Fruit fly (Drosophila melanogaster) whole organism, wandering third instar larva: ENCODE data around the gene ry.

Experiments
- Abd-B ChIP-seq: fragments of >200 bp; optimal IDR thresholded peaks from 2 replicates; lab custom pipeline; 2017; ENCODE audit warnings: missing biosample characterization, missing genetic modification characterization
- CG32264 ChIP-seq: fragments of 200-800 bp; sonication (Bioruptor generic); optimal IDR thresholded peaks from 2 replicates; lab custom pipeline; 2016; ENCODE audit warnings: missing biosample characterization, missing genetic modification characterization
- CG9705 ChIP-seq: fragments of 200-800 bp; sonication (Bioruptor generic); optimal IDR thresholded peaks from 2 replicates; lab custom pipeline; 2018; ENCODE audit warnings: missing biosample characterization, mild to moderate bottlenecking, missing genetic modification characterization
- CrebA ChIP-seq: fragments of 200-800 bp; sonication (Bioruptor generic); optimal IDR thresholded peaks from 2 replicates; lab custom pipeline; 2016; ENCODE audit warnings: missing biosample characterization, mild to moderate bottlenecking, missing genetic modification characterization, borderline replicate concordance
- Dfd ChIP-seq: fragments of >200 bp; optimal IDR thresholded peaks from 2 replicates; lab custom pipeline; 2017; ENCODE audit warnings: missing biosample characterization, missing genetic modification characterization
- Dif ChIP-seq: fragments of 200-275, 200-300 bp; sonication (Bioruptor generic); optimal IDR thresholded peaks from 2 replicates; lab custom pipeline; 2018; ENCODE audit warnings: missing biosample characterization, missing genetic modification characterization; ENCODE audit not compliant: partially characterized antibody
- GATAd ChIP-seq: sonication (Bioruptor generic); optimal IDR thresholded peaks from 2 replicates; lab custom pipeline; 2016; ENCODE audit warnings: missing biosample characterization, missing genetic modification characterization
- HLH106 ChIP-seq: fragments of 200-800 bp; optimal IDR thresholded peaks from 3 replicates; lab custom pipeline; 2019; ENCODE audit warnings: missing biosample characterization, mild to moderate bottlenecking, missing genetic modification characterization, moderate library complexity
- Hnf4 ChIP-seq: fragments of 200-800 bp; sonication (Bioruptor generic); optimal IDR thresholded peaks from 2 replicates; lab custom pipeline; 2016; ENCODE audit warnings: missing biosample characterization, mild to moderate bottlenecking, missing genetic modification characterization
- Hr78 ChIP-seq: fragments of >200 bp; optimal IDR thresholded peaks from 2 replicates; lab custom pipeline; 2017; ENCODE audit warnings: missing biosample characterization, missing genetic modification characterization
- Hr83 ChIP-seq: fragments of 200-300 bp; sonication (Bioruptor generic); optimal IDR thresholded peaks from 2 replicates; lab custom pipeline; 2016; ENCODE audit warnings: missing biosample characterization, mild to moderate bottlenecking, missing genetic modification characterization, moderate library complexity; ENCODE audit not compliant: poor library complexity, severe bottlenecking
- Jra ChIP-seq: sonication (Bioruptor generic); optimal IDR thresholded peaks from 2 replicates; lab custom pipeline; 2016; ENCODE audit warnings: missing biosample characterization, missing genetic modification characterization
- Mio ChIP-seq: sonication (Bioruptor generic); optimal IDR thresholded peaks from 2 replicates; lab custom pipeline; 2016; ENCODE audit warnings: missing biosample characterization, missing genetic modification characterization
- Myc ChIP-seq: fragments of >200 bp; optimal IDR thresholded peaks from 2 replicates; lab custom pipeline; 2017
- N ChIP-seq: fragments of >200 bp; optimal IDR thresholded peaks from 2 replicates; lab custom pipeline; 2018; ENCODE audit warnings: missing biosample characterization, missing external identifiers, missing genetic modification characterization
- OdsH ChIP-seq: fragments of 200-800 bp; sonication (Bioruptor generic); optimal IDR thresholded peaks from 2 replicates; lab custom pipeline; 2016; ENCODE audit warnings: missing biosample characterization, mild to moderate bottlenecking, missing genetic modification characterization
- Rel ChIP-seq, 2 experiments: fragments of 200-800 bp; sonication (Bioruptor generic) in 1 of 2; optimal IDR thresholded peaks; 2 replicates in 1 of 2; 3 replicates in 1 of 2; lab custom pipeline; 2016 to 2019; ENCODE audit warnings: mild to moderate bottlenecking in 2 of 2, missing biosample characterization in 2 of 2, missing genetic modification characterization in 2 of 2, moderate library complexity in 1 of 2
- Sp1 ChIP-seq: fragments of 200-800 bp; sonication (Bioruptor generic); optimal IDR thresholded peaks from 3 replicates; lab custom pipeline; 2019; ENCODE audit warnings: missing biosample characterization, mild to moderate bottlenecking, missing genetic modification characterization, moderate library complexity
- Vsx2 ChIP-seq: fragments of 200-300, 225-300 bp; sonication (Bioruptor generic); optimal IDR thresholded peaks from 2 replicates; lab custom pipeline; 2018; ENCODE audit warnings: missing biosample characterization, missing genetic modification characterization; ENCODE audit not compliant: partially characterized antibody
- br ChIP-seq: fragments of 200-800 bp; sonication (Bioruptor generic); optimal IDR thresholded peaks from 2 replicates; lab custom pipeline; 2016; ENCODE audit warnings: missing biosample characterization, missing genetic modification characterization
- brk ChIP-seq: fragments of 200-800 bp; sonication (Bioruptor generic); optimal IDR thresholded peaks from 2 replicates; lab custom pipeline; 2016; ENCODE audit warnings: missing biosample characterization, mild to moderate bottlenecking, missing genetic modification characterization
- dl ChIP-seq, 2 experiments: fragments of 175-275, 200-275 bp in 1 of 2; fragments of 200-275 bp in 1 of 2; sonication (Bioruptor generic); optimal IDR thresholded peaks; lab custom pipeline; 2018; ENCODE audit warnings: mild to moderate bottlenecking in 2 of 2, missing biosample characterization in 2 of 2, missing genetic modification characterization in 2 of 2, moderate library complexity in 2 of 2; ENCODE audit not compliant: partially characterized antibody in 2 of 2, insufficient read depth in 1 of 2
- dmrt93B ChIP-seq: fragments of 200-800 bp; sonication (Bioruptor generic); optimal IDR thresholded peaks from 2 replicates; lab custom pipeline; 2018; ENCODE audit warnings: missing biosample characterization, mild to moderate bottlenecking, missing genetic modification characterization
- dsf ChIP-seq: sonication (Bioruptor generic); optimal IDR thresholded peaks from 2 replicates; lab custom pipeline; 2016; ENCODE audit warnings: missing biosample characterization, missing genetic modification characterization, borderline replicate concordance
- ey ChIP-seq: fragments of 200-800 bp; sonication (Bioruptor generic); optimal IDR thresholded peaks from 2 replicates; lab custom pipeline; 2016; ENCODE audit warnings: missing biosample characterization, missing genetic modification characterization
- foxo ChIP-seq, 2 experiments: fragments of 200-800 bp; sonication (Bioruptor generic); optimal IDR thresholded peaks; 2 replicates in 1 of 2; 3 replicates in 1 of 2; lab custom pipeline; 2016 to 2017; ENCODE audit warnings: missing biosample characterization in 2 of 2, missing genetic modification characterization in 2 of 2
- fru ChIP-seq: fragments of 200-800 bp; sonication (Bioruptor generic); optimal IDR thresholded peaks from 3 replicates; lab custom pipeline; 2016; ENCODE audit warnings: missing biosample characterization, mild to moderate bottlenecking, missing genetic modification characterization
- h ChIP-seq: fragments of 200-800 bp; sonication (Bioruptor generic); optimal IDR thresholded peaks from 3 replicates; lab custom pipeline; 2016; ENCODE audit warnings: missing biosample characterization, mild to moderate bottlenecking, missing genetic modification characterization
- jim ChIP-seq: fragments of 175-275, 200-325 bp; sonication (Bioruptor generic); optimal IDR thresholded peaks from 2 replicates; lab custom pipeline; 2016; ENCODE audit warnings: missing biosample characterization, mild to moderate bottlenecking, missing genetic modification characterization
- lola ChIP-seq: fragments of >200 bp; optimal IDR thresholded peaks from 2 replicates; lab custom pipeline; 2017; ENCODE audit warnings: missing biosample characterization, missing genetic modification characterization
- pan ChIP-seq: fragments of >200 bp; optimal IDR thresholded peaks from 2 replicates; lab custom pipeline; 2017
- psq ChIP-seq: fragments of 200-800 bp; sonication (Bioruptor generic); optimal IDR thresholded peaks from 3 replicates; lab custom pipeline; 2017; ENCODE audit warnings: missing biosample characterization, mild to moderate bottlenecking, missing genetic modification characterization, moderate library complexity
- rgr ChIP-seq: fragments of 200-800 bp; sonication (Bioruptor generic); optimal IDR thresholded peaks from 3 replicates; lab custom pipeline; 2016; ENCODE audit warnings: missing biosample characterization, mild to moderate bottlenecking, missing genetic modification characterization
- sage ChIP-seq: fragments of 200-800 bp; sonication (Bioruptor generic); optimal IDR thresholded peaks from 2 replicates; lab custom pipeline; 2016; ENCODE audit warnings: missing biosample characterization, mild to moderate bottlenecking, missing genetic modification characterization
- sv ChIP-seq: fragments of 200-800 bp; sonication (Bioruptor generic); optimal IDR thresholded peaks from 3 replicates; lab custom pipeline; 2016; ENCODE audit warnings: missing biosample characterization, missing genetic modification characterization
- tai ChIP-seq: sonication (Bioruptor generic); optimal IDR thresholded peaks from 2 replicates; lab custom pipeline; 2016; ENCODE audit warnings: missing biosample characterization, missing genetic modification characterization
- usp ChIP-seq: fragments of >200 bp; optimal IDR thresholded peaks from 2 replicates; lab custom pipeline; 2017; ENCODE audit warnings: missing biosample characterization, missing genetic modification characterization
- woc ChIP-seq: sonication (Bioruptor generic); optimal IDR thresholded peaks from 2 replicates; lab custom pipeline; 2016; ENCODE audit warnings: missing biosample characterization, mild to moderate bottlenecking, missing genetic modification characterization

Gene ry

dm6 chr3R:13038075-13038474, 5.7 kb downstream of the ry start, which contains the start of gene CG11668:
TSS of gene CG11668 (plus strand) at chr3R:13038375.
- TF ChIP-seq CG9705 (GFP tag; lab: Kevin White, UChicago) (no peak), dmrt93B (no peak), N (GFP tag; lab: Kevin White, UChicago) (no peak), jim (GFP tag; lab: Kevin White, UChicago) (no peak), Hr83 (GFP tag; lab: Kevin White, UChicago) (no peak)

- TF ChIP-seq Mio (GFP tag; lab: Kevin White, UChicago) (no peak), brk (GFP tag; lab: Kevin White, UChicago) (no peak), jim (GFP tag; lab: Kevin White, UChicago) (peak; percentile 82), Hr83 (GFP tag; lab: Kevin White, UChicago) (no peak), CG9705 (GFP tag; lab: Kevin White, UChicago) (no peak), N (GFP tag; lab: Kevin White, UChicago) (no peak), dmrt93B (no peak), tai (no peak), CG32264 (GFP tag; lab: Kevin White, UChicago) (no peak), Abd-B (no peak), psq (GFP tag; lab: Kevin White, UChicago) (no peak), Dfd (no peak), GATAd (no peak), HLH106 (tag; lab: Kevin White, UChicago) (peak; percentile 21), Hr78 (GFP tag; lab: Kevin White, UChicago) (no peak), rgr (GFP tag; lab: Kevin White, UChicago) (no peak), OdsH (GFP tag; lab: Kevin White, UChicago) (no peak), usp (no peak), pan (lab: Kevin White, UChicago) (no peak), Sp1 (GFP tag; lab: Kevin White, UChicago) (no peak), woc (no peak), Rel (GFP tag; optimal IDR thresholded peaks at IDR 0.05; lab: Kevin White, UChicago) (no peak), Rel (tag; optimal IDR thresholded peaks at IDR 0.05; lab: Kevin White, UChicago) (peak; percentile 92), sv (GFP tag; lab: Kevin White, UChicago) (no peak), Myc (lab: Kevin White, UChicago) (no peak), fru (GFP tag; lab: Kevin White, UChicago) (peak; percentile 25), br (peak; percentile 29), foxo (GFP tag; optimal IDR thresholded peaks at IDR 0.05; lab: Kevin White, UChicago) (no peak), dl (GFP tag; optimal IDR thresholded peaks at IDR 0.05; lab: Kevin White, UChicago; ENCODE audit: insufficient read depth in 1 of 2, partially characterized antibody in 2 of 2) (no peak), lola (no peak), Dif (GFP tag; lab: Kevin White, UChicago) (no peak), Hnf4 (GFP tag; lab: Kevin White, UChicago) (no peak), dsf (GFP tag; lab: Kevin White, UChicago) (no peak), Jra (GFP tag; lab: Kevin White, UChicago) (no peak), h (peak; percentile 35), CrebA (GFP tag; lab: Kevin White, UChicago) (no peak), sage (no peak), Vsx2 (GFP tag; lab: Kevin White, UChicago) (no peak), ey (GFP tag; lab: Kevin White, UChicago) (peak; percentile 23)
- TF ChIP-seq, all 38 proteins: peak for 7
Measured at dm6 chr3R:13039037-13039583, 6.8 kb downstream of the ry start.

dm6 chr3R:13041750-13042149, 9.4 kb downstream of the ry start, which contains the start of gene CG11670:
TSS of gene CG11670 (plus strand) at chr3R:13042050.
- no peak for TF ChIP-seq psq (GFP tag; lab: Kevin White, UChicago)
- no peak for TF ChIP-seq br
- TF ChIP-seq dmrt93B = no peak
- TF ChIP-seq dl (GFP tag; optimal IDR thresholded peaks at IDR 0.05; lab: Kevin White, UChicago; ENCODE audit: insufficient read depth in 1 of 2, partially characterized antibody in 2 of 2) = no peak
- no peak for TF ChIP-seq Hr78 (GFP tag; lab: Kevin White, UChicago)
- no peak for TF ChIP-seq dsf (GFP tag; lab: Kevin White, UChicago)
- TF ChIP-seq pan (lab: Kevin White, UChicago) = no peak
- no peak for TF ChIP-seq Vsx2 (GFP tag; lab: Kevin White, UChicago)
- TF ChIP-seq Dfd = no peak
- no peak for TF ChIP-seq CrebA (GFP tag; lab: Kevin White, UChicago)
- TF ChIP-seq CG9705 (GFP tag; lab: Kevin White, UChicago) = no peak
- TF ChIP-seq Myc (lab: Kevin White, UChicago) = no peak
- no peak for TF ChIP-seq Sp1 (GFP tag; lab: Kevin White, UChicago)
- TF ChIP-seq Abd-B = no peak
- TF ChIP-seq lola = no peak
- no peak for TF ChIP-seq fru (GFP tag; lab: Kevin White, UChicago)
- TF ChIP-seq HLH106 (tag; lab: Kevin White, UChicago) = no peak
- TF ChIP-seq N (GFP tag; lab: Kevin White, UChicago) = no peak
- no peak for TF ChIP-seq jim (GFP tag; lab: Kevin White, UChicago)
- TF ChIP-seq GATAd = no peak
